Fruit fly (Drosophila melanogaster): ENCODE results near the gene CG13721.
A peak's percentile ranks its signal among the peaks of the same experiment; 100 is the strongest.

- TF ChIP-seq CG32121 (GFP tag; IDR thresholded peaks at IDR 0.05) (no peak), CG14655 (GFP tag; optimal IDR thresholded peaks at IDR 0.05) (no peak), CG4496 (GFP tag; IDR thresholded peaks at IDR 0.05) (0 out of 3 replicates have a peak, but pooled peaks have one; percentile 13), CG10348 (GFP tag; IDR thresholded peaks at IDR 0.05) (no peak), EcR (GFP tag; optimal IDR thresholded peaks at IDR 0.05) (no peak), CG9948 (tag; optimal IDR thresholded peaks at IDR 0.05) (no peak), rn (GFP tag; IDR thresholded peaks at IDR 0.05) (no peak), CG13204 (GFP tag; optimal IDR thresholded peaks at IDR 0.05) (no peak), CG8159 (tag; optimal IDR thresholded peaks at IDR 0.05) (no peak), Pif1A (GFP tag; optimal IDR thresholded peaks at IDR 0.05) (no peak), D1 (tag; optimal IDR thresholded peaks at IDR 0.05) (no peak)
Observed at dm6 chr3L:4480764-4481163, 16.8 kb downstream of the CG13721 start.

Data from whole organism, pupa.